Fruit fly (Drosophila melanogaster): ENCODE measurements around the gene MagR.

The MagR gene

DNA sequence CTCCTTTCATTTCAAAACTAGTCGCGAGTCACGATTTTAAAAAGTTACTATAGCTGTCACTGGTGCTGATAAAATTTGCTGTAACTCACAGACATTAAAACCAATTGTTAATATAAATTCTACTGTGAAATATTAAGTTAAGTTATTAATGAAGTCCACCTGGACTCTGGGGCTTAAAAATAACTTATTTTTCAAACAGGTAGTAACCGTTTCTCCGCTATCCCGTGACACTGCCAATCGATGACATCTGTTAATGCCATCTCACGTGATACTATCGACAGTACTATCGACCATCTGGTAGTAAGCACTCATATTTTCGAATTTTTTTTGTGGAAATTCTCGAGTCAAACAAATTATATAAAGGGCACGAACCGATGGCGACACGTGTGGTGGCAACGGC, at the start of gene MagR, which contains the start of gene CG12379 (continued):
- peak; percentile 61 for TF ChIP-seq CG12299 (tag; optimal IDR thresholded peaks at IDR 0.05)
- TF ChIP-seq CG17802 (tag; optimal IDR thresholded peaks at IDR 0.05), result no peak
- TF ChIP-seq B-H2 (GFP tag; optimal IDR thresholded peaks at IDR 0.05), result peak; percentile 73
- TF ChIP-seq CG14710 (tag; optimal IDR thresholded peaks at IDR 0.05), result peak; percentile 79
- TF ChIP-seq CG10543 (GFP tag; optimal IDR thresholded peaks at IDR 0.05), result no peak
- peak in 1 of 2 experiments; percentile 7 for TF ChIP-seq bsh (GFP tag; optimal IDR thresholded peaks at IDR 0.05)
- TF ChIP-seq CG11560 (tag; IDR thresholded peaks at IDR 0.05), result peak; percentile 59; the same call in 1 of the 3 replicates
- peak; percentile 30 for TF ChIP-seq Mad (GFP tag; optimal IDR thresholded peaks at IDR 0.05)
- TF ChIP-seq cas (GFP tag; IDR thresholded peaks at IDR 0.05), result no peak
- TF ChIP-seq CG12942 (GFP tag; optimal IDR thresholded peaks at IDR 0.05), result peak; percentile 3
- no peak for TF ChIP-seq CG43689 (GFP tag; IDR thresholded peaks at IDR 0.05)
- TF ChIP-seq abd-A (tag; optimal IDR thresholded peaks at IDR 0.05), result no peak
- no peak for TF ChIP-seq CG2678 (tag; optimal IDR thresholded peaks at IDR 0.05)
- TF ChIP-seq oc (tag; optimal IDR thresholded peaks at IDR 0.05), result no peak
- TF ChIP-seq stc (GFP tag; IDR thresholded peaks at IDR 0.05), result no peak
- TF ChIP-seq CG7357 (GFP tag; IDR thresholded peaks at IDR 0.05), result 0 out of 3 replicates have a peak, but pooled peaks have one; percentile 37
- no peak for TF ChIP-seq so (GFP tag; IDR thresholded peaks at IDR 0.05)
- TF ChIP-seq ind (GFP tag; optimal IDR thresholded peaks at IDR 0.05), result peak; percentile 62
- no peak for TF ChIP-seq Jarid2 (GFP tag; optimal IDR thresholded peaks at IDR 0.05)
- TF ChIP-seq Oaz (GFP tag; IDR thresholded peaks at IDR 0.05), result peak; percentile 48; the same call in 1 of the 2 replicates
- no peak for TF ChIP-seq gem (tag; optimal IDR thresholded peaks at IDR 0.05)
- TF ChIP-seq CG8089 (GFP tag; optimal IDR thresholded peaks at IDR 0.05), result no peak
- TF ChIP-seq repo (GFP tag; optimal IDR thresholded peaks at IDR 0.05), result no peak
- no peak for TF ChIP-seq CG17568 (GFP tag; optimal IDR thresholded peaks at IDR 0.05)
- peak; percentile 27 for TF ChIP-seq CG17359 (tag; optimal IDR thresholded peaks at IDR 0.05)
- TF ChIP-seq CG10654 (GFP tag; optimal IDR thresholded peaks at IDR 0.05), result no peak
- TF ChIP-seq grau (tag; optimal IDR thresholded peaks at IDR 0.05), result peak; percentile 70
- peak; percentile 74 for TF ChIP-seq CG9932 (GFP tag; IDR thresholded peaks at IDR 0.05)
- TF ChIP-seq vfl (GFP tag; optimal IDR thresholded peaks at IDR 0.05), result peak; percentile 31
- no peak for TF ChIP-seq CG13894 (tag; optimal IDR thresholded peaks at IDR 0.05)
- TF ChIP-seq CG6765 (GFP tag; optimal IDR thresholded peaks at IDR 0.05), result no peak
- TF ChIP-seq pita (GFP tag; optimal IDR thresholded peaks at IDR 0.05), result no peak
- TF ChIP-seq unc-4 (GFP tag; IDR thresholded peaks at IDR 0.05; ENCODE audit: partially characterized antibody), result peak; percentile 78
- TF ChIP-seq CG1792 (GFP tag; optimal IDR thresholded peaks at IDR 0.05), result no peak
- TF ChIP-seq CG6854 (GFP tag; optimal IDR thresholded peaks at IDR 0.05), result no peak
- TF ChIP-seq gfzf (GFP tag; optimal IDR thresholded peaks at IDR 0.05), result peak; percentile 24
- no peak for TF ChIP-seq Mrtf (GFP tag; IDR thresholded peaks at IDR 0.05)
- no peak for TF ChIP-seq cwo (GFP tag; optimal IDR thresholded peaks at IDR 0.05)
- no peak for TF ChIP-seq sima (GFP tag; optimal IDR thresholded peaks at IDR 0.05)
- TF ChIP-seq z (GFP tag; IDR thresholded peaks at IDR 0.05), result no peak
- TF ChIP-seq CG17328 (GFP tag; IDR thresholded peaks at IDR 0.05), result no peak
- no peak for TF ChIP-seq CG15601 (tag; optimal IDR thresholded peaks at IDR 0.05)
- TF ChIP-seq ssp (GFP tag; IDR thresholded peaks at IDR 0.05), result 0 out of 2 replicates have a peak, but pooled peaks have one; percentile 46
- TF ChIP-seq slp2 (GFP tag; optimal IDR thresholded peaks at IDR 0.05), result peak; percentile 42
- TF ChIP-seq CG4424 (GFP tag; optimal IDR thresholded peaks at IDR 0.05), result peak; percentile 49
- no peak for TF ChIP-seq CG12071 (GFP tag; optimal IDR thresholded peaks at IDR 0.05)
- TF ChIP-seq CG18262 (tag; optimal IDR thresholded peaks at IDR 0.05), result peak; percentile 43
- TF ChIP-seq CG6654 (GFP tag; optimal IDR thresholded peaks at IDR 0.05), result no peak
- TF ChIP-seq kah (GFP tag; optimal IDR thresholded peaks at IDR 0.05), result peak; percentile 6
- no peak for TF ChIP-seq ftz-f1 (GFP tag; optimal IDR thresholded peaks at IDR 0.05)
- TF ChIP-seq CG9609 (GFP tag; optimal IDR thresholded peaks at IDR 0.05), result peak; percentile 31

Measured in whole organism, embryonic.